Fruit fly (Drosophila melanogaster) whole organism: Measurements from ENCODE around the gene PDCD-5.

Experiments
- CG8478 ChIP-seq: fragments of >200 bp; optimal IDR thresholded peaks from 2 replicates; lab custom pipeline; 2018; ENCODE audit warnings: inconsistent platforms
- Dll ChIP-seq: fragments of >200 bp; optimal IDR thresholded peaks from 2 replicates; lab custom pipeline; 2017
- EcR ChIP-seq, 2 experiments: fragments of >200 bp; optimal IDR thresholded peaks; 2 replicates each; lab custom pipeline; 2017; ENCODE audit warnings: missing biosample characterization in 2 of 2, missing genetic modification characterization in 2 of 2, missing genetic modification reagents in 2 of 2
- pan ChIP-seq: fragments of >200 bp; optimal IDR thresholded peaks from 2 replicates; lab custom pipeline; 2017
- psq ChIP-seq: fragments of >200 bp; optimal IDR thresholded peaks from 2 replicates; lab custom pipeline; 2017
- usp ChIP-seq: fragments of >200 bp; optimal IDR thresholded peaks from 2 replicates; lab custom pipeline; 2017; ENCODE audit warnings: missing biosample characterization, missing genetic modification characterization, mixed read lengths

DNA sequence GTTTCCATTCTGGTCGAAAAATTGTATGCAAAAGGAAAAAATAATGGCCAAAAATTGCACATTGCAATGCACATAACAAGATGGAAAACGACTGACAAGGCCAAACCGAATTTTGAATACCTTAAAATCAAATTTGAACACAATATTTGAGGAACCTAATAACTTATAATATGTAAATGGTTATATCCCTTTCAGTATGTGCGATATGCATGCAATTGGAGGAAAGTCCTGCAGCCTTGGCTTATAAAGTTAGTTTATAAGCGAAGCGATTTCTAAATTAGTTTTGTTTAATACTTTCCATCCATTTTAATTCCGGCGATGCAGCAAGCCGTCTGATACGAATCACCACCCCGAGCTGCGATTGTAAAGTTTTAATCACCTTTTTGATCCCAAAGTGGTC is 6.7 kb downstream of the PDCD-5 start:
- TF ChIP-seq usp (GFP tag; lab: Kevin White, UChicago): no peak
- TF ChIP-seq pan (lab: Kevin White, UChicago): no peak
- TF ChIP-seq EcR (GFP tag; optimal IDR thresholded peaks at IDR 0.05; lab: Kevin White, UChicago): no peak
- TF ChIP-seq CG8478: no peak
- no peak for TF ChIP-seq psq (lab: Kevin White, UChicago)
- TF ChIP-seq Dll (lab: Kevin White, UChicago): no peak
